Fruit fly (Drosophila melanogaster): Measurements from ENCODE around the gene Mdh1.

DNA sequence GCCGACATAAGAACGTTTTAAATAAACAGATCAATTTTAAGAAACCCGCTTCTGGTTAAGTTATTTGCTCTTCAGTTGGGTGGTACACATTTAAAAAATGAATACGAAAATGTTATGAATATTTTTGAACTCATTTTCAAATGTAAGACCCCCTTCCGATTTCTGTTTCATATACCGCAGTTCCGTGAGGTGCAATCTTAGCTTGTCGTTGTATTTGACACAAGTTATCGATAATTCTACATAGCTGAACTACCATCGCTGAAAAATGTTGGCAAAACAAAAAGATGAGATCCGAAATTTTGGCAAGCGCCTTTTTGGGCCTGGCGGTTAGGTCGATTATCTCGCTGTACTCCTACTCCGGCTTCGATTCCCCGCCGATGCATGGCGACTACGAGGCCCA, 16.3 kb downstream of the Mdh1 start, which contains the start of gene gny:
- TF ChIP-seq fd85E (GFP tag; optimal IDR thresholded peaks at IDR 0.05) = no peak
- no peak for TF ChIP-seq Hr38 (GFP tag; optimal IDR thresholded peaks at IDR 0.05)
- no peak for TF ChIP-seq net (GFP tag; optimal IDR thresholded peaks at IDR 0.05)
- no peak for TF ChIP-seq esn (GFP tag; optimal IDR thresholded peaks at IDR 0.05)
- TF ChIP-seq Eip93F (GFP tag; optimal IDR thresholded peaks at IDR 0.05) = no peak
- TF ChIP-seq salr (GFP tag; optimal IDR thresholded peaks at IDR 0.05) = no peak
- TF ChIP-seq Sox15 (GFP tag; optimal IDR thresholded peaks at IDR 0.05) = no peak
- no peak for TF ChIP-seq CG6808 (GFP tag; optimal IDR thresholded peaks at IDR 0.05)
- no peak for TF ChIP-seq Sox102F (GFP tag; optimal IDR thresholded peaks at IDR 0.05)
- TF ChIP-seq CG8632 (GFP tag; optimal IDR thresholded peaks at IDR 0.05) = no peak
- no peak for TF ChIP-seq CG4318 (GFP tag; optimal IDR thresholded peaks at IDR 0.05)
- TF ChIP-seq OdsH (GFP tag; optimal IDR thresholded peaks at IDR 0.05) = no peak
- TF ChIP-seq topi (GFP tag; optimal IDR thresholded peaks at IDR 0.05) = no peak
- no peak for TF ChIP-seq cyc (GFP tag; optimal IDR thresholded peaks at IDR 0.05)
